In genomic region chr3L:11366422-11366821, dm6 we compare ENCODE assay signal across 2 fruit fly cellular contexts.
A peak's percentile ranks its signal among the peaks of the same experiment; 100 is the strongest.
TF ChIP-seq lines count a peak whose summit lies in the region.

No protein-coding gene starts in this region.

TF ChIP-seq in whole organism, embryonic, 481 proteins besides CTCF, POLR2A, EP300 and RAD21 (continued from another document and continues in another):
- TF ChIP-seq Ptx1 (GFP tag; IDR thresholded peaks at IDR 0.05; lab: Robert Waterston, UW), result 0 out of 2 replicates have a peak, but pooled peaks have one; percentile 5
- no peak for TF ChIP-seq sens (GFP tag; lab: Kevin White, UChicago)
- no peak for TF ChIP-seq Dfd (GFP tag; optimal IDR thresholded peaks at IDR 0.05; lab: Kevin White, UChicago)
- TF ChIP-seq CG9609 (GFP tag; optimal IDR thresholded peaks at IDR 0.05; lab: Kevin White, UChicago), result no peak
- TF ChIP-seq prd (optimal IDR thresholded peaks at IDR 0.05; lab: Kevin White, UChicago), result no peak
- 0 out of 3 replicates have a peak, but pooled peaks have one; percentile 26 for TF ChIP-seq prd (GFP tag; IDR thresholded peaks at IDR 0.05; lab: Robert Waterston, UW)
- TF ChIP-seq lilli (GFP tag; optimal IDR thresholded peaks at IDR 0.05; lab: Kevin White, UChicago), result no peak
- no peak for TF ChIP-seq bcd (GFP tag; optimal IDR thresholded peaks at IDR 0.05; lab: Kevin White, UChicago)
- 0 out of 3 replicates have a peak, but pooled peaks have one; percentile 14 for TF ChIP-seq zfh1 (GFP tag; IDR thresholded peaks at IDR 0.05; lab: Robert Waterston, UW)
- TF ChIP-seq gfzf (GFP tag; optimal IDR thresholded peaks at IDR 0.05; lab: Kevin White, UChicago), result no peak
- no peak for TF ChIP-seq CG15269 (tag; optimal IDR thresholded peaks at IDR 0.05; lab: Kevin White, UChicago)
- 0 out of 2 replicates have a peak, but pooled peaks have one; percentile 25 for TF ChIP-seq ham (GFP tag; IDR thresholded peaks at IDR 0.05; lab: Robert Waterston, UW)
- TF ChIP-seq CG2889 (GFP tag; IDR thresholded peaks at IDR 0.05; lab: Robert Waterston, UW), result no peak
- TF ChIP-seq CG34224 (GFP tag; IDR thresholded peaks at IDR 0.05; lab: Robert Waterston, UW; ENCODE audit: partially characterized antibody), result no peak
- no peak for TF ChIP-seq CG8765 (GFP tag; IDR thresholded peaks at IDR 0.05; lab: Robert Waterston, UW)
- TF ChIP-seq ken (GFP tag; IDR thresholded peaks at IDR 0.05; lab: Robert Waterston, UW), result 0 out of 3 replicates have a peak, but pooled peaks have one; percentile 24
- TF ChIP-seq PHDP (tag; optimal IDR thresholded peaks at IDR 0.05; lab: Kevin White, UChicago), result no peak
- TF ChIP-seq CG10979 (tag; optimal IDR thresholded peaks at IDR 0.05; lab: Kevin White, UChicago), result no peak
- no peak for TF ChIP-seq HLH3B (GFP tag; IDR thresholded peaks at IDR 0.05; lab: Robert Waterston, UW)
- TF ChIP-seq CG16779 (GFP tag; IDR thresholded peaks at IDR 0.05; lab: Robert Waterston, UW), result no peak
- peak; percentile 79 for TF ChIP-seq Drgx (GFP tag; IDR thresholded peaks at IDR 0.05; lab: Robert Waterston, UW)
- TF ChIP-seq CG2116 (GFP tag; optimal IDR thresholded peaks at IDR 0.05; lab: Kevin White, UChicago), result no peak
- no peak for TF ChIP-seq CG1024 (GFP tag; IDR thresholded peaks at IDR 0.05; lab: Robert Waterston, UW)
- TF ChIP-seq lola (GFP tag; optimal IDR thresholded peaks at IDR 0.05; lab: Kevin White, UChicago), result no peak
- peak; percentile 2 for TF ChIP-seq ash1 (GFP tag; optimal IDR thresholded peaks at IDR 0.05; lab: Kevin White, UChicago)
- TF ChIP-seq Atf6 (GFP tag; IDR thresholded peaks at IDR 0.05; lab: Robert Waterston, UW), result 0 out of 2 replicates have a peak, but pooled peaks have one; percentile 10
- TF ChIP-seq Deaf1 (tag; optimal IDR thresholded peaks at IDR 0.05; lab: Kevin White, UChicago), result peak; percentile 35
- no peak for TF ChIP-seq CG14710 (tag; optimal IDR thresholded peaks at IDR 0.05; lab: Kevin White, UChicago)
- 0 out of 4 replicates have a peak, but pooled peaks have one; percentile 42 for TF ChIP-seq chinmo (GFP tag; IDR thresholded peaks at IDR 0.05; lab: Robert Waterston, UW; ENCODE audit: partially characterized antibody)
- TF ChIP-seq CG6272 (GFP tag; IDR thresholded peaks at IDR 0.05; lab: Robert Waterston, UW), result peak; percentile 33; the same call in 1 of the 2 replicates
- no peak for TF ChIP-seq sim (GFP tag; IDR thresholded peaks at IDR 0.05; lab: Robert Waterston, UW)
- peak; percentile 14; the same call in 1 of the 2 replicates for TF ChIP-seq lmd (GFP tag; IDR thresholded peaks at IDR 0.05; lab: Robert Waterston, UW)
- no peak for TF ChIP-seq CG7839 (tag; optimal IDR thresholded peaks at IDR 0.05; lab: Kevin White, UChicago)
- TF ChIP-seq CG9817 (tag; optimal IDR thresholded peaks at IDR 0.05; lab: Kevin White, UChicago), result no peak
- TF ChIP-seq Meics (GFP tag; optimal IDR thresholded peaks at IDR 0.05; lab: Kevin White, UChicago), result no peak
- TF ChIP-seq zfh2 (GFP tag; optimal IDR thresholded peaks at IDR 0.05; lab: Kevin White, UChicago), result no peak
- TF ChIP-seq Ravus (GFP tag; IDR thresholded peaks at IDR 0.05; lab: Robert Waterston, UW), result no peak
- peak in 1 of 2 experiments; percentile 6 for TF ChIP-seq Eip74EF (GFP tag; optimal IDR thresholded peaks at IDR 0.05; lab: Kevin White, UChicago)
- peak; percentile 71; the same call in 1 of the 3 replicates for TF ChIP-seq CG11456 (GFP tag; IDR thresholded peaks at IDR 0.05; lab: Robert Waterston, UW)
- TF ChIP-seq az2 (GFP tag; optimal IDR thresholded peaks at IDR 0.05; lab: Kevin White, UChicago), result no peak
- TF ChIP-seq CG12071 (GFP tag; optimal IDR thresholded peaks at IDR 0.05; lab: Kevin White, UChicago), result no peak
- TF ChIP-seq fd3F (GFP tag; optimal IDR thresholded peaks at IDR 0.05; lab: Kevin White, UChicago), result no peak
- TF ChIP-seq run (tag; optimal IDR thresholded peaks at IDR 0.05; lab: Kevin White, UChicago), result no peak
- peak; percentile 43 for TF ChIP-seq vvl (GFP tag; IDR thresholded peaks at IDR 0.05; lab: Robert Waterston, UW)
- peak; percentile 50 for TF ChIP-seq Med (GFP tag; lab: Kevin White, UChicago)
- no peak for TF ChIP-seq Scr (GFP tag; IDR thresholded peaks at IDR 0.05; lab: Robert Waterston, UW; ENCODE audit: partially characterized antibody)
- no peak for TF ChIP-seq CoRest (tag; optimal IDR thresholded peaks at IDR 0.05; lab: Kevin White, UChicago)
- TF ChIP-seq CG11696 (GFP tag; IDR thresholded peaks at IDR 0.05; lab: Robert Waterston, UW), result no peak
- 0 out of 2 replicates have a peak, but pooled peaks have one; percentile 24 for TF ChIP-seq CG9932 (GFP tag; IDR thresholded peaks at IDR 0.05; lab: Robert Waterston, UW)
- TF ChIP-seq Doc2 (GFP tag; IDR thresholded peaks at IDR 0.05; lab: Robert Waterston, UW), result no peak
- 0 out of 2 replicates have a peak, but pooled peaks have one; percentile 19 for TF ChIP-seq CG4730 (GFP tag; IDR thresholded peaks at IDR 0.05; lab: Robert Waterston, UW)
- TF ChIP-seq CG9797 (GFP tag; optimal IDR thresholded peaks at IDR 0.05; lab: Kevin White, UChicago), result no peak
- TF ChIP-seq Ets65A (GFP tag; lab: Kevin White, UChicago), result no peak
- no peak for TF ChIP-seq dm (GFP tag; optimal IDR thresholded peaks at IDR 0.05; lab: Kevin White, UChicago)
- TF ChIP-seq nom (GFP tag; optimal IDR thresholded peaks at IDR 0.05; lab: Kevin White, UChicago), result peak; percentile 67
- no peak for TF ChIP-seq eyg (GFP tag; optimal IDR thresholded peaks at IDR 0.05; lab: Kevin White, UChicago)
- TF ChIP-seq cato (GFP tag; optimal IDR thresholded peaks at IDR 0.05; lab: Kevin White, UChicago; ENCODE audit: borderline replicate concordance), result no peak
- 0 out of 2 replicates have a peak, but pooled peaks have one; percentile 28 for TF ChIP-seq sob (GFP tag; IDR thresholded peaks at IDR 0.05; lab: Robert Waterston, UW)
- TF ChIP-seq CG1233 (GFP tag; optimal IDR thresholded peaks at IDR 0.05; lab: Kevin White, UChicago), result no peak
- TF ChIP-seq CG13624 (GFP tag; optimal IDR thresholded peaks at IDR 0.05; lab: Kevin White, UChicago), result no peak
- no peak for TF ChIP-seq CG1602 (GFP tag; optimal IDR thresholded peaks at IDR 0.05; lab: Kevin White, UChicago)
- TF ChIP-seq jigr1 (GFP tag; IDR thresholded peaks at IDR 0.05; lab: Robert Waterston, UW), result no peak
- peak; percentile 20 for TF ChIP-seq HHEX (GFP tag; optimal IDR thresholded peaks at IDR 0.05; lab: Kevin White, UChicago)
- peak in 1 of 2 experiments; percentile 12 for TF ChIP-seq bsh (GFP tag; optimal IDR thresholded peaks at IDR 0.05; lab: Kevin White, UChicago)
- TF ChIP-seq eve (GFP tag; optimal IDR thresholded peaks at IDR 0.05; lab: Kevin White, UChicago), result no peak
- TF ChIP-seq E2f1 (GFP tag; IDR thresholded peaks at IDR 0.05; lab: Robert Waterston, UW), result no peak

TF ChIP-seq in whole organism, prepupa, 60 proteins besides CTCF, POLR2A, EP300 and RAD21 (continued from another document):
- TF ChIP-seq CG8119 (GFP tag; IDR thresholded peaks at IDR 0.05; lab: Robert Waterston, UW) (peak; percentile 74; the same call in 2 of the 3 replicates), CG7368 (GFP tag; optimal IDR thresholded peaks at IDR 0.05; lab: Kevin White, UChicago) (peak; percentile 77), Ets21C (GFP tag; optimal IDR thresholded peaks at IDR 0.05; lab: Kevin White, UChicago) (no peak), CG6854 (GFP tag; optimal IDR thresholded peaks at IDR 0.05; lab: Kevin White, UChicago) (peak; percentile 32), CG32006 (GFP tag; optimal IDR thresholded peaks at IDR 0.05; lab: Kevin White, UChicago) (no peak)
TF ChIP-seq in whole organism, prepupa: peak in this region for 20.
